Worm (Caenorhabditis elegans) whole organism, L4 larva: ENCODE results near the gene nhr-124.

Experiments used
- F49E8.2 ChIP-seq: sonication (generic microtip); optimal IDR thresholded peaks from 2 replicates; lab custom pipeline; 2016; ENCODE audit warnings: missing compliant biosample characterization, mild to moderate bottlenecking, missing genetic modification characterization, borderline replicate concordance
- daf-19 ChIP-seq: fragments of 200-800 bp; sonication (Bioruptor generic); conservative IDR thresholded peaks from 2 replicates; pipeline ENCODE4 v1.3.6; 2022; ENCODE audit warnings: missing genetic modification characterization, missing compliant biosample characterization
- egl-27 ChIP-seq: sonication (generic microtip); optimal IDR thresholded peaks from 3 replicates; lab custom pipeline; 2017; ENCODE audit warnings: missing biosample characterization, missing genetic modification reagents, missing genetic modification characterization
- lin-13 ChIP-seq: fragments of 150-350 bp; optimal IDR thresholded peaks from 2 replicates; lab custom pipeline; 2014; ENCODE audit warnings: missing biosample characterization, missing genetic modification reagents, missing genetic modification characterization
- lin-15B ChIP-seq: fragments of 150-350 bp; sonication (generic microtip); optimal IDR thresholded peaks from 3 replicates; lab custom pipeline; 2014; ENCODE audit warnings: missing biosample characterization, missing genetic modification characterization
- unc-39 ChIP-seq: sonication (generic microtip); optimal IDR thresholded peaks from 2 replicates; lab custom pipeline; 2017; ENCODE audit warnings: missing biosample characterization, missing genetic modification characterization
- unc-62 ChIP-seq, 3 experiments: fragments of 150-350 bp in 1 of 3; sonication (generic microtip); optimal IDR thresholded peaks in 2 of 3; peaks in 1 of 3; 1 replicate in 1 of 3; 2 replicates in 2 of 3; lab custom pipeline; 2014 to 2017; ENCODE audit warnings: missing biosample characterization in 3 of 3, missing genetic modification characterization in 3 of 3, missing genetic modification reagents in 3 of 3, missing genotype in 1 of 3
- zip-2 ChIP-seq: fragments of 150-350 bp; optimal IDR thresholded peaks from 2 replicates; lab custom pipeline; 2014; ENCODE audit warnings: missing biosample characterization, missing genetic modification characterization

DNA sequence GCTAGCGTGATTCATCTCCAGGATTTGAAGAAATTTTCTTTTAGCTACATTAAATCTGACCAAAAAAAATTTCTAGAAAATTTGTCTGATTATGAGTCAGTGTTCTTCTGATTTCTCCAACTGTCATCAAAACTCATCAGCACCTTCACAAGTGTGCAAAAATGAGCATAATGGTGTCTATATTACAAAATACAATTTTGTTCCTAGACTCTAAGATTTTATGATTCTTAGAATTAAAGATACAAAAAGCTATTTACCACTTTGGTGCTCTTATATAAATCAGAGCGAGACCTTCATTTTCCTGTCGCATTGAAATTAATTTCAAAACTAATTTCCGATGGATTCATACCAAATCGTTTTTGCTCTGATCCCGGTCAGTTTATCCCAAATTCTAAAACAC is 26.5 kb upstream of the nhr-124 start, which contains the start of gene srx-68:
- no peak for TF ChIP-seq daf-19 (GFP tag; lab: Robert Waterston, UW)
- TF ChIP-seq F49E8.2 (tag; lab: Kevin White, UChicago): no peak
- no peak for TF ChIP-seq zip-2 (tag; lab: Kevin White, UChicago)
- no peak for TF ChIP-seq lin-15B (tag; lab: Kevin White, UChicago)
- TF ChIP-seq unc-62 (GFP tag; optimal IDR thresholded peaks at IDR 0.05 in 1 of 2; lab: Kevin White, UChicago): no peak
- no peak for TF ChIP-seq unc-62 (tag; optimal IDR thresholded peaks at IDR 0.05; lab: Kevin White, UChicago)
- TF ChIP-seq egl-27 (tag; lab: Kevin White, UChicago): no peak
- TF ChIP-seq lin-13 (GFP tag; lab: Kevin White, UChicago): no peak
- no peak for TF ChIP-seq unc-39 (tag; lab: Kevin White, UChicago)
